Worm (Caenorhabditis elegans): ENCODE data around the gene twk-14.
"Not testable (repeated sequence)": the region's sequence is repeated elsewhere in the genome, so short reads cannot be mapped to it uniquely, and the experiment has no call there.

The twk-14 gene

ce11 chrV:12374252-12374651 lies 21.3 kb downstream of the twk-14 start, which contains the start of gene F23H12.10:
Gene F23H12.10, minus strand, starts transcription at chrV:12374263.
- TF ChIP-seq lin-15B (tag; optimal IDR thresholded peaks at IDR 0.05); unc-62 (GFP tag; optimal IDR thresholded peaks at IDR 0.05); R02D3.7 (tag; optimal IDR thresholded peaks at IDR 0.05): not testable (repeated sequence)

ce11 chrV:12371386-12371785 lies 24.1 kb downstream of the twk-14 start, which contains the start of gene F23H12.7:
Gene F23H12.7, plus strand, starts transcription at chrV:12371686.
- TF ChIP-seq lsy-12 (tag; optimal IDR thresholded peaks at IDR 0.05) (no peak), unc-39 (tag; optimal IDR thresholded peaks at IDR 0.05) (no peak), elt-3 (tag; optimal IDR thresholded peaks at IDR 0.05) (no peak), ceh-9 (tag; optimal IDR thresholded peaks at IDR 0.05) (no peak), mdl-1 (tag; optimal IDR thresholded peaks at IDR 0.05) (no peak), elt-1 (tag; optimal IDR thresholded peaks at IDR 0.05) (no peak), nhr-67 (tag; optimal IDR thresholded peaks at IDR 0.05) (no peak), unc-62 (GFP tag; optimal IDR thresholded peaks at IDR 0.05) (no peak), fkh-2 (tag; optimal IDR thresholded peaks at IDR 0.05) (no peak), ama-1 (optimal IDR thresholded peaks at IDR 0.05) (no peak)

ce11 chrV:12369437-12369836 lies 26.1 kb downstream of the twk-14 start, which contains the start of gene gcy-13:
Gene gcy-13, minus strand, starts transcription at chrV:12369537.
- no peak for TF ChIP-seq nhr-28 (tag; optimal IDR thresholded peaks at IDR 0.05)
- TF ChIP-seq ceh-9 (tag; optimal IDR thresholded peaks at IDR 0.05): no peak
- no peak for TF ChIP-seq mdl-1 (tag; optimal IDR thresholded peaks at IDR 0.05)
- TF ChIP-seq nhr-67 (tag; optimal IDR thresholded peaks at IDR 0.05): no peak
- TF ChIP-seq lsy-12 (tag; optimal IDR thresholded peaks at IDR 0.05): no peak

ce11 chrV:12365104-12365503 lies 30.4 kb downstream of the twk-14 start, which contains the start of gene fipr-2:
Gene fipr-2, plus strand, starts transcription at chrV:12365348.
- TF ChIP-seq egl-5 (tag; optimal IDR thresholded peaks at IDR 0.05): no peak
- TF ChIP-seq fkh-10 (GFP tag; optimal IDR thresholded peaks at IDR 0.05): no peak
- TF ChIP-seq mdl-1 (tag; optimal IDR thresholded peaks at IDR 0.05): no peak
- no peak for TF ChIP-seq tbx-2 (tag; optimal IDR thresholded peaks at IDR 0.05)
- TF ChIP-seq fkh-2 (tag; optimal IDR thresholded peaks at IDR 0.05): no peak
- peak; percentile 81 for TF ChIP-seq pha-4 (tag; optimal IDR thresholded peaks at IDR 0.05)
- no peak for TF ChIP-seq nhr-12 (tag; optimal IDR thresholded peaks at IDR 0.05)
- no peak for TF ChIP-seq egl-27 (tag; optimal IDR thresholded peaks at IDR 0.05)

ce11 chrV:12361644-12362043 lies 33.9 kb downstream of the twk-14 start, which contains the start of gene fipr-1:
Gene fipr-1, minus strand, starts transcription at chrV:12361744.
- no peak for TF ChIP-seq mdl-1 (tag; optimal IDR thresholded peaks at IDR 0.05)
- no peak for TF ChIP-seq nhr-28 (tag; optimal IDR thresholded peaks at IDR 0.05)
- no peak for TF ChIP-seq nfya-1 (tag; optimal IDR thresholded peaks at IDR 0.05; ENCODE audit: insufficient read depth)
- TF ChIP-seq lin-39 (tag; optimal IDR thresholded peaks at IDR 0.05): no peak
- TF ChIP-seq sea-2 (GFP tag; optimal IDR thresholded peaks at IDR 0.05): no peak
- no peak for TF ChIP-seq nhr-12 (tag; optimal IDR thresholded peaks at IDR 0.05)
- TF ChIP-seq pqm-1 (tag; optimal IDR thresholded peaks at IDR 0.05): no peak
- no peak for TF ChIP-seq nhr-23 (tag; optimal IDR thresholded peaks at IDR 0.05)
- no peak for TF ChIP-seq elt-2 (tag; optimal IDR thresholded peaks at IDR 0.05)
- TF ChIP-seq hmg-11 (tag; optimal IDR thresholded peaks at IDR 0.05): no peak
- TF ChIP-seq lin-15B (tag; optimal IDR thresholded peaks at IDR 0.05): no peak

ce11 chrV:12358347-12358746 lies 37.2 kb downstream of the twk-14 start, which contains the start of gene F23H12.5:
Gene F23H12.5, plus strand, starts transcription at chrV:12358647.
- TF ChIP-seq ceh-16 (tag; optimal IDR thresholded peaks at IDR 0.05): no peak
- no peak for TF ChIP-seq fkh-10 (GFP tag; optimal IDR thresholded peaks at IDR 0.05)
- TF ChIP-seq nhr-43 (tag; optimal IDR thresholded peaks at IDR 0.05; ENCODE audit: poor library complexity, severe bottlenecking): no peak
- TF ChIP-seq nhr-25 (tag; optimal IDR thresholded peaks at IDR 0.05): no peak
- TF ChIP-seq nhr-11 (tag; optimal IDR thresholded peaks at IDR 0.05): no peak
- no peak for TF ChIP-seq ztf-11 (tag; optimal IDR thresholded peaks at IDR 0.05)
- TF ChIP-seq fos-1 (tag; optimal IDR thresholded peaks at IDR 0.05): no peak
- TF ChIP-seq elt-3 (tag; optimal IDR thresholded peaks at IDR 0.05): no peak
- TF ChIP-seq mdl-1 (tag; optimal IDR thresholded peaks at IDR 0.05): no peak
- TF ChIP-seq tbx-2 (tag; optimal IDR thresholded peaks at IDR 0.05): no peak
- TF ChIP-seq nhr-23 (tag; optimal IDR thresholded peaks at IDR 0.05): no peak
- TF ChIP-seq jun-1 (tag; optimal IDR thresholded peaks at IDR 0.05): no peak
- no peak for TF ChIP-seq lin-39 (tag; optimal IDR thresholded peaks at IDR 0.05)
- TF ChIP-seq snpc-4 (tag; optimal IDR thresholded peaks at IDR 0.05): no peak
- no peak for TF ChIP-seq lin-15B (tag; optimal IDR thresholded peaks at IDR 0.05)

Measured in whole organism, L3 larva.